Worm (Caenorhabditis elegans) whole organism, mixed stage, embryonic: ENCODE measurements around the gene R08A2.5.

Experiments used
- M03D4.4 ChIP-seq: sonication (generic microtip); optimal IDR thresholded peaks from 2 replicates; lab custom pipeline; 2017; ENCODE audit warnings: mild to moderate bottlenecking, missing genetic modification characterization, missing compliant biosample characterization
- bed-3 ChIP-seq: fragments of 200-800 bp; sonication (Bioruptor generic); optimal IDR thresholded peaks from 3 replicates; lab custom pipeline; 2018; ENCODE audit warnings: mild to moderate bottlenecking, missing genetic modification characterization, moderate library complexity, missing compliant biosample characterization
- blmp-1 ChIP-seq: fragments of 150-350 bp; optimal IDR thresholded peaks from 2 replicates; lab custom pipeline; 2014; ENCODE audit warnings: missing biosample characterization, missing genetic modification characterization
- ceh-39 ChIP-seq: fragments of 150-350 bp; optimal IDR thresholded peaks from 2 replicates; lab custom pipeline; 2014; ENCODE audit warnings: missing biosample characterization, missing genetic modification characterization
- ceh-43 ChIP-seq: fragments of 200-800 bp; sonication (Bioruptor generic); optimal IDR thresholded peaks from 2 replicates; lab custom pipeline; 2018; ENCODE audit warnings: mild to moderate bottlenecking, missing genetic modification characterization, moderate library complexity, missing compliant biosample characterization
- ceh-83 ChIP-seq: fragments of 200-800 bp; sonication (Bioruptor generic); optimal IDR thresholded peaks from 2 replicates; lab custom pipeline; 2018; ENCODE audit warnings: mild to moderate bottlenecking, missing genetic modification characterization, missing compliant biosample characterization
- ces-1 ChIP-seq: fragments of 150-350 bp; optimal IDR thresholded peaks from 2 replicates; lab custom pipeline; 2014; ENCODE audit warnings: missing biosample characterization, missing genetic modification reagents, missing genetic modification characterization
- cnd-1 ChIP-seq: fragments of 200-800 bp; sonication (Bioruptor generic); optimal IDR thresholded peaks from 2 replicates; lab custom pipeline; 2018; ENCODE audit warnings: mild to moderate bottlenecking, missing genetic modification characterization, missing compliant biosample characterization
- drap-1 ChIP-seq: fragments of 200-800 bp; sonication (Bioruptor generic); optimal IDR thresholded peaks from 3 replicates; lab custom pipeline; 2018; ENCODE audit warnings: mild to moderate bottlenecking, missing genetic modification characterization, missing compliant biosample characterization
- elt-1 ChIP-seq: sonication (generic microtip); optimal IDR thresholded peaks from 2 replicates; lab custom pipeline; 2017; ENCODE audit warnings: missing genetic modification characterization, mild to moderate bottlenecking, missing compliant biosample characterization, antibody characterized with exemption, moderate library complexity, borderline replicate concordance; ENCODE audit not compliant: insufficient read depth
- elt-3 ChIP-seq: fragments of 150-350 bp; optimal IDR thresholded peaks from 2 replicates; lab custom pipeline; 2014; ENCODE audit warnings: missing biosample characterization, missing genetic modification characterization
- flh-1 ChIP-seq: fragments of 200-800 bp; sonication (Bioruptor generic); optimal IDR thresholded peaks from 2 replicates; lab custom pipeline; 2018; ENCODE audit warnings: mild to moderate bottlenecking, missing genetic modification characterization, moderate library complexity, missing compliant biosample characterization
- ham-2 ChIP-seq: fragments of 200-800 bp; sonication (Bioruptor generic); optimal IDR thresholded peaks from 2 replicates; lab custom pipeline; 2018; ENCODE audit warnings: mild to moderate bottlenecking, missing genetic modification characterization, missing compliant biosample characterization
- hlh-1 ChIP-seq: fragments of 150-350 bp; optimal IDR thresholded peaks from 2 replicates; lab custom pipeline; 2014; ENCODE audit warnings: missing biosample characterization, missing genetic modification reagents, missing genetic modification characterization
- lin-13 ChIP-seq: fragments of 150-350 bp; optimal IDR thresholded peaks from 2 replicates; lab custom pipeline; 2014; ENCODE audit warnings: missing biosample characterization, missing genetic modification characterization
- lin-32 ChIP-seq: fragments of 200-800 bp; sonication (Bioruptor generic); optimal IDR thresholded peaks from 2 replicates; lab custom pipeline; 2018; ENCODE audit warnings: mild to moderate bottlenecking, missing genetic modification characterization, missing compliant biosample characterization
- lsy-2 ChIP-seq: fragments of 150-350 bp; optimal IDR thresholded peaks from 2 replicates; lab custom pipeline; 2014; ENCODE audit warnings: missing biosample characterization, missing genetic modification characterization
- mab-5 ChIP-seq: fragments of 150-350 bp; optimal IDR thresholded peaks from 2 replicates; lab custom pipeline; 2014; ENCODE audit warnings: missing biosample characterization, missing genetic modification characterization
- mep-1 ChIP-seq: fragments of 150-350 bp; optimal IDR thresholded peaks from 2 replicates; lab custom pipeline; 2017; ENCODE audit warnings: missing biosample characterization, missing genetic modification reagents, missing genetic modification characterization, inconsistent platforms
- mls-2 ChIP-seq: sonication (generic microtip); optimal IDR thresholded peaks from 2 replicates; lab custom pipeline; 2016; ENCODE audit warnings: mild to moderate bottlenecking, missing genetic modification characterization, moderate library complexity, missing compliant biosample characterization
- nhr-12 ChIP-seq: fragments of 150-350 bp; optimal IDR thresholded peaks from 2 replicates; lab custom pipeline; 2014; ENCODE audit warnings: missing biosample characterization, missing genetic modification characterization
- nhr-2 ChIP-seq: fragments of 150-350 bp; optimal IDR thresholded peaks from 2 replicates; lab custom pipeline; 2014; ENCODE audit warnings: missing biosample characterization, missing genetic modification characterization
- nhr-237 ChIP-seq: fragments of 150-350 bp; optimal IDR thresholded peaks from 2 replicates; lab custom pipeline; 2014; ENCODE audit warnings: missing biosample characterization, missing genetic modification characterization
- nhr-28 ChIP-seq: fragments of 150-350 bp; optimal IDR thresholded peaks from 2 replicates; lab custom pipeline; 2014; ENCODE audit warnings: missing biosample characterization, missing genetic modification characterization
- nhr-76 ChIP-seq: sonication (generic microtip); optimal IDR thresholded peaks from 2 replicates; lab custom pipeline; 2017; ENCODE audit warnings: missing biosample characterization, missing genetic modification characterization
- pha-4 ChIP-seq: fragments of 150-350 bp; optimal IDR thresholded peaks from 2 replicates; lab custom pipeline; 2018; ENCODE audit warnings: missing biosample characterization, missing genetic modification reagents, missing genetic modification characterization
- sem-2 ChIP-seq: fragments of 200-800 bp; sonication (Bioruptor generic); optimal IDR thresholded peaks from 2 replicates; lab custom pipeline; 2018; ENCODE audit warnings: mild to moderate bottlenecking, missing genetic modification characterization, missing compliant biosample characterization
- snpc-4 ChIP-seq: fragments of 150-350 bp; optimal IDR thresholded peaks from 2 replicates; lab custom pipeline; 2014; ENCODE audit warnings: missing biosample characterization, missing genetic modification characterization
- sptf-1 ChIP-seq: sonication (generic microtip); optimal IDR thresholded peaks from 2 replicates; lab custom pipeline; 2017; ENCODE audit warnings: mild to moderate bottlenecking, missing genetic modification characterization, moderate library complexity, missing compliant biosample characterization
- tbx-8 ChIP-seq: fragments of 200-800 bp; sonication (Bioruptor generic); optimal IDR thresholded peaks from 2 replicates; lab custom pipeline; 2018; ENCODE audit warnings: mild to moderate bottlenecking, missing genetic modification characterization, moderate library complexity, missing compliant biosample characterization
- unc-120 ChIP-seq: sonication (generic microtip); optimal IDR thresholded peaks from 2 replicates; lab custom pipeline; 2017; ENCODE audit warnings: missing genetic modification characterization, missing compliant biosample characterization; ENCODE audit not compliant: poor library complexity, severe bottlenecking
- unc-39 ChIP-seq: fragments of 150-350 bp; optimal IDR thresholded peaks from 2 replicates; lab custom pipeline; 2014; ENCODE audit warnings: missing biosample characterization, missing genetic modification characterization
- unc-62 ChIP-seq: fragments of 150-350 bp; optimal IDR thresholded peaks from 2 replicates; lab custom pipeline; 2014; ENCODE audit warnings: missing biosample characterization, missing genetic modification reagents, missing genetic modification characterization
- zip-8 ChIP-seq: fragments of 150-350 bp; optimal IDR thresholded peaks from 2 replicates; lab custom pipeline; 2014; ENCODE audit warnings: missing biosample characterization, missing genetic modification characterization
- ztf-11 ChIP-seq: fragments of 150-350 bp; optimal IDR thresholded peaks from 2 replicates; lab custom pipeline; 2014; ENCODE audit warnings: missing biosample characterization, missing genetic modification characterization

R08A2.5 gene

DNA sequence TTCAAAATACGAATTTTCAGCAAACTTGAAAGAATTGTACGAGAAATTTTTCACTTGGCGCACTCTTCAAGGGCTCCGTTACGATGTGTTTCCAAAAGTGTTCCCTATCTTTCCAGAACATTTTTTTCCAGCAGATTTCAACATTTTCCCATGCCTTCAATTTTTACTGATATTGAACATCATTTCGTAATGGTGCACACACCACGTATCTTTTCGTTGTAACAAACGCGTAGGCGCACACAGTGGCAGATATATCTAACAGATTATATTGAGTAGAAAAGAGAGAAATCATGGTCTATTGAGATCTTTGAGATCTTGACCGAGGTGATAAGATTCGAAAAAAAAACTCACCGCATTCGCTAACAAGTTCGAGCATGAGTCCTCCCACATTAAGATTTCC lies 16.7 kb upstream of the R08A2.5 start:
- TF ChIP-seq ceh-39 (tag; lab: Kevin White, UChicago): no peak
- peak; percentile 32 for TF ChIP-seq unc-62 (GFP tag; lab: Kevin White, UChicago)
- no peak for TF ChIP-seq pha-4 (tag; lab: Kevin White, UChicago)
- TF ChIP-seq unc-120 (tag; lab: Kevin White, UChicago): peak; percentile 35
- TF ChIP-seq ham-2: no peak
- no peak for TF ChIP-seq nhr-12 (tag; lab: Kevin White, UChicago)
- TF ChIP-seq blmp-1 (tag; lab: Kevin White, UChicago): no peak
- peak; percentile 50 for TF ChIP-seq hlh-1 (tag; lab: Kevin White, UChicago)
- TF ChIP-seq cnd-1 (tag; lab: Kevin White, UChicago): no peak
- TF ChIP-seq lin-32 (GFP tag; lab: Kevin White, UChicago): no peak
- TF ChIP-seq M03D4.4: no peak
- no peak for TF ChIP-seq drap-1 (GFP tag; lab: Kevin White, UChicago)
- TF ChIP-seq, all 35 proteins: peak for 3

DNA sequence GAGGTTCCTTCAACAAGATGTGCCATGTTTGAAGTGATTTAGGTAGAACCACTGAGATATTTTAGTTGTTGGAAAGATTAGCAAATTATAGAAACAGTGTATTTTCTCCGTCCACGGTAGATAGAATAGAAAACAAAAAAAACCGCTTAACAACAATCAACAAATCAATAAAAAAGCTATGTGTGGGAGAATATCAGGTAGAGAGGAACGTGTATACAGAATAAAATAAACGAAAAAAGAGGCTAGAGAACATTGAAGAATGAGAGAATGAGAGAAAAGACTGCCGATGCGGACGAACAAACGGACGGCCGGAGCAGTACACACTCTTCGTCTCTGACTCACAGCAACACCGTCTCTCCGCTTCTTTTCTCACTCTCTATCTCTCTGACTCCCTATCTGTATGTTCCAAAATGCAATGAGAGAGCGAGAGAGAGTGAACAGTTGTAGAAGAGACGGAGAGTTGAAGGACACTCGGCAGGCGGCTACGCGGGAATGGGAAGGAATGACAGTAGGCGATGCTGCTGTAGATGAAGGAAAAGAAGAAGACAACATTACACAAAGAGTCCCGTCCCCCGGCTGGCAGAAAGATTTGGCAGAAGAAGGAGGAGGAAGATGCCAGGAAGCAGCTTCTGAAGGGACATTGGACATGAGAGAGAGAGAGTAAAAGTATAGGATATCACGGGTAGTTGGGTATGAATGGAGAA lies 15.7 kb upstream of the R08A2.5 start, which contains the start of gene unc-112:
Gene unc-112, minus strand, starts transcription at position 51 of the 704 bp plus-strand sequence.
- TF ChIP-seq hlh-1 (tag; lab: Kevin White, UChicago) (peak; percentile 98), nhr-76 (tag; lab: Kevin White, UChicago) (no peak), ztf-11 (tag; lab: Kevin White, UChicago) (peak; percentile 78), ceh-43 (no peak), unc-39 (tag; lab: Kevin White, UChicago) (no peak), nhr-12 (tag; lab: Kevin White, UChicago) (no peak), mab-5 (no peak), tbx-8 (GFP tag; lab: Kevin White, UChicago) (no peak), elt-1 (tag; lab: Kevin White, UChicago) (no peak), lin-13 (tag; lab: Kevin White, UChicago) (peak; percentile 15), unc-62 (GFP tag; lab: Kevin White, UChicago) (peak; percentile 97), flh-1 (GFP tag; lab: Kevin White, UChicago) (no peak), lsy-2 (tag; lab: Kevin White, UChicago) (peak; percentile 35), unc-120 (tag; lab: Kevin White, UChicago) (peak; percentile 99), ham-2 (peak; percentile 86), nhr-28 (no peak), pha-4 (tag; lab: Kevin White, UChicago) (peak; percentile 80), M03D4.4 (peak; percentile 42), blmp-1 (tag; lab: Kevin White, UChicago) (no peak), nhr-237 (tag; lab: Kevin White, UChicago) (peak; percentile 31), elt-3 (peak; percentile 14), drap-1 (GFP tag; lab: Kevin White, UChicago) (peak; percentile 91), ces-1 (GFP tag; lab: Kevin White, UChicago) (peak; percentile 90), zip-8 (tag; lab: Kevin White, UChicago) (no peak), sem-2 (no peak), lin-32 (GFP tag; lab: Kevin White, UChicago) (no peak), snpc-4 (tag; lab: Kevin White, UChicago) (no peak), ceh-83 (GFP tag; lab: Kevin White, UChicago) (no peak), sptf-1 (peak; percentile 77), bed-3 (no peak), mep-1 (tag; lab: Kevin White, UChicago) (peak; percentile 66), cnd-1 (tag; lab: Kevin White, UChicago) (peak; percentile 76), mls-2 (tag; lab: Kevin White, UChicago) (peak; percentile 89), nhr-2 (tag; lab: Kevin White, UChicago) (peak; percentile 72), ceh-39 (tag; lab: Kevin White, UChicago) (peak; percentile 6)

DNA sequence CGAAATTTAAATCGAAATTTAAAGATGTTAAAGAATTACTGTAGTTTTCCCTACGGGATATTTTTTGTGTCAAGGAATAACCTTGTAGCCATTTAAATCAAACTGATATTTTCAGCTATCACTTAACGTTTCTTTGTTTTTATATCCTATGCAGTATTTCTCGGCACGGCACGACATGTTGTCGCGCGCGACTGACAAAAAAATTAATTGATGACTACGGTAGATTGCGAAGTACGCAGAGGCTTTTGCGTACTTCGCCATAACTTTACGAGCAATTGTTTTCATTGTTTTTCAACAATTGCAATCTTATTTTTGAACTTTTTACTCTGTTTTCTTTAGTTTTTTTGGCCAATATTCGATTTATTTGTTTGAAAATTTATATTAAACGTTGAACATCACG lies 14.4 kb upstream of the R08A2.5 start:
- TF ChIP-seq unc-62 (GFP tag; lab: Kevin White, UChicago) (no peak), hlh-1 (tag; lab: Kevin White, UChicago) (no peak), lsy-2 (tag; lab: Kevin White, UChicago) (peak; percentile 17), lin-13 (tag; lab: Kevin White, UChicago) (no peak)
